Worm (Caenorhabditis elegans): ENCODE results near the gene C29A12.22.

Gene C29A12.22

ce11 chrV:10784011-10784410 lies 27.9 kb upstream of the C29A12.22 start, which contains the start of gene D1054.8:
TSS of gene D1054.8 (plus strand) at chrV:10784311.
- no peak for TF ChIP-seq somi-1 (GFP tag; optimal IDR thresholded peaks at IDR 0.05)

DNA sequence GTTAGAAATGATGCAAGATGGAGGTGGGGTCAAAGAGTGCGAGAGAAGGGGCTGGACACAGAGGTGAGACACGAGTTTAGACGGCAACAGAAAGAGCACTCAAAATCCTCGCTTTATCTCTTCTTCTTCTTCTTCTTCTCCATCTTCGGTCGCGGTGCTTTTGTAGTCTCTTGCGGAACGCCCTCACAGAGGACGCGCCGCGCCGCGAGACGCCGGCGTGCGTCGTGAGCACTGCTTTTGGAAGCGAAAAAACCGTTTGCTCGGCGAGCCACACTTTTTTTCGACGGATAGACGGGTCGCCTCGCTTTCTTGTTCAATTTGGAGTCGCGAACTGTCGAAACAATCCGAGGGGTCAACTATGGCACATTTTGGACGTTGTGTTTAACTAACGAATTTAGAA lies 20.9 kb upstream of the C29A12.22 start, which contains the start of gene D1054.9:
Gene D1054.9, minus strand, starts transcription at position 137 of the 400 bp plus-strand sequence.
- no peak for TF ChIP-seq cebp-2 (GFP tag; IDR thresholded peaks at IDR 0.05)
- TF ChIP-seq zfh-2 (GFP tag; conservative IDR thresholded peaks at IDR 0.05) = peak; percentile 89

ce11 chrV:10792775-10793174 lies 19.1 kb upstream of the C29A12.22 start, which contains the start of gene D1054.10:
TSS of gene D1054.10 (minus strand) at chrV:10792875.
- TF ChIP-seq xnd-1 (tag; optimal IDR thresholded peaks at IDR 0.05) = no peak
- no peak for TF ChIP-seq attf-3 (GFP tag; conservative IDR thresholded peaks at IDR 0.05)
- no peak for TF ChIP-seq tbp1 (GFP tag; optimal IDR thresholded peaks at IDR 0.05)
- TF ChIP-seq akir-1 (GFP tag; optimal IDR thresholded peaks at IDR 0.05) = no peak
- no peak for TF ChIP-seq him-1 (tag; optimal IDR thresholded peaks at IDR 0.05)
- TF ChIP-seq aptf-2 (GFP tag; conservative IDR thresholded peaks at IDR 0.05) = no peak
- no peak for TF ChIP-seq snpc-4 (GFP tag; optimal IDR thresholded peaks at IDR 0.05)
- no peak for TF ChIP-seq snpc-4 (tag; optimal IDR thresholded peaks at IDR 0.05)
- no peak for TF ChIP-seq madf-3 (GFP tag; IDR thresholded peaks at IDR 0.05)

DNA sequence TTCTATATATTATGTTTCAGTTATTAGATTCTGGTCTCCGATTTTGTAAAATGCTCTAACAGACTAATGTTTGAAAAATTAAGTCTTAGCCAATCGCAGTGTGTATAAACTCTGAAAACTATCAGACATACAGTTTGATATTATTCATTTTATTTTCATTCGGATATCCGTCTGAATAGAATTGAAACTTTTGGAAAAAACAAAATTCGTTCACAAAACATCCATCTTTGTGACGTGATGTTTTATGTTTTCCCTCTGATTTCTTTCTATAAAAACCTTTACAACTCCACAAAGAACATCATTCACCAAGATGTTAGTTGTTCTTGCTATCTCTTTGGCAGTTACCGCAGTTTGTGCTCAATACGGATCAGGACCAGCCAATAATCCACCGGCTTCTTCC lies 18.4 kb upstream of the C29A12.22 start, which contains the start of gene ule-3:
Gene ule-3, plus strand, starts transcription at position 301 of the 400 bp plus-strand sequence.
- TF ChIP-seq nfya-2 (GFP tag; IDR thresholded peaks at IDR 0.05) (no peak), madf-3 (GFP tag; IDR thresholded peaks at IDR 0.05) (no peak), Y53F4B.3 (GFP tag; IDR thresholded peaks at IDR 0.05) (no peak), cebp-1 (GFP tag; IDR thresholded peaks at IDR 0.05) (no peak), cebp-1 (tag; optimal IDR thresholded peaks at IDR 0.05) (no peak), dpl-1 (GFP tag; optimal IDR thresholded peaks at IDR 0.05) (no peak)

ce11 chrV:10794463-10794862 lies 17.4 kb upstream of the C29A12.22 start:
- TF ChIP-seq nhr-179 (tag; optimal IDR thresholded peaks at IDR 0.05) (no peak), ceh-58 (GFP tag; IDR thresholded peaks at IDR 0.05) (0 out of 2 replicates have a peak, but pooled peaks have one; percentile 61), egrh-3 (GFP tag; IDR thresholded peaks at IDR 0.05) (peak; percentile 56; the same call in 1 of the 2 replicates), attf-3 (GFP tag; conservative IDR thresholded peaks at IDR 0.05) (0 out of 2 replicates have a peak, but pooled peaks have one; percentile 31)

DNA sequence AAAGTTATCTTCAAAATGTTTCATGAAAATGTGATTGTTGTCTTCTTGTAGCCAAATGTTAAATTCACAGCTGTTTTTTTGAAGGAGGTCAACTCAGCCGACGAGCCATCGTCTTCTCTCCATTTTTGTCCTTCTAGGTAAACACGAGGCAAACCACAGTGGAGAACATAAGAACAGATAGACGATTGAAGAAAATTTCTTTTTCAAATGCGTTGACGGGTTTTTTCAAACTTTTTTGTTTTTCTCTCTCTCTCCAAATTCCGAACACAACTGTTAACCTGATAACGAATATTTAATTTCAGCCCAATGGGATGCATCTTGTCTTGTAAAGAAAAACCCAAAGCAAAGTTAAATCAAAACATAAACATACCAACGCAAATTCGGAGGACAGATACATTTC lies 16.4 kb upstream of the C29A12.22 start, which contains the start of gene D1054.19:
Gene D1054.19, plus strand, starts transcription at position 301 of the 400 bp plus-strand sequence.
- TF ChIP-seq pha-4 (tag; optimal IDR thresholded peaks at IDR 0.05) = no peak
- TF ChIP-seq mel-28 (tag; optimal IDR thresholded peaks at IDR 0.05; ENCODE audit: borderline replicate concordance) = no peak

ce11 chrV:10798090-10798489 lies 13.8 kb upstream of the C29A12.22 start, which contains the start of gene srh-184:
TSS of gene srh-184 (minus strand) at chrV:10798190.
- TF ChIP-seq C06A6.2 (GFP tag; conservative IDR thresholded peaks at IDR 0.05) (no peak), lin-54 (GFP tag; optimal IDR thresholded peaks at IDR 0.05) (no peak), mes-4 (tag; optimal IDR thresholded peaks at IDR 0.05) (no peak), egrh-3 (GFP tag; IDR thresholded peaks at IDR 0.05) (no peak), ceh-79 (tag; optimal IDR thresholded peaks at IDR 0.05) (no peak), F37B4.10 (GFP tag; IDR thresholded peaks at IDR 0.05) (no peak), B0336.3 (GFP tag; IDR thresholded peaks at IDR 0.05) (no peak), lin-40 (tag; optimal IDR thresholded peaks at IDR 0.05) (no peak), let-526 (GFP tag; IDR thresholded peaks at IDR 0.05) (no peak), F57A8.1 (GFP tag; optimal IDR thresholded peaks at IDR 0.05) (no peak), nfyb-1 (GFP tag; IDR thresholded peaks at IDR 0.05) (no peak), Y53G8AR.9 (GFP tag; conservative IDR thresholded peaks at IDR 0.05) (no peak), madf-6 (GFP tag; IDR thresholded peaks at IDR 0.05) (no peak), somi-1 (GFP tag; optimal IDR thresholded peaks at IDR 0.05) (no peak), hlh-26 (GFP tag; conservative IDR thresholded peaks at IDR 0.05) (no peak)

All from whole organism, young adult.